Worm (Caenorhabditis elegans) whole organism, L1 larva: Measurements from ENCODE around the gene fbxa-63.
A peak's percentile ranks its signal among the peaks of the same experiment; 100 is the strongest.
"Not testable (repeated sequence)": the region's sequence is repeated elsewhere in the genome, so short reads cannot be mapped to it uniquely, and the experiment has no call there.

Experiments
- C34B4.2 ChIP-seq: sonication (generic microtip); optimal IDR thresholded peaks from 2 replicates; lab custom pipeline; 2017; ENCODE audit warnings: mild to moderate bottlenecking, missing genetic modification characterization, missing compliant biosample characterization
- alr-1 ChIP-seq: fragments of 200-800 bp; sonication (Bioruptor generic); optimal IDR thresholded peaks from 2 replicates; lab custom pipeline; 2018; ENCODE audit warnings: borderline replicate concordance, mild to moderate bottlenecking, missing genetic modification characterization, missing compliant biosample characterization
- aly-2 ChIP-seq: fragments of 150-350 bp; optimal IDR thresholded peaks from 2 replicates; lab custom pipeline; 2014; ENCODE audit warnings: missing biosample characterization, missing genetic modification characterization
- ceh-63 ChIP-seq: fragments of 200-800 bp; sonication (Bioruptor generic); optimal IDR thresholded peaks from 2 replicates; lab custom pipeline; 2018; ENCODE audit warnings: mild to moderate bottlenecking, missing genetic modification characterization, missing compliant biosample characterization
- ceh-8 ChIP-seq: fragments of 200-800 bp; sonication (Bioruptor generic); optimal IDR thresholded peaks from 2 replicates; lab custom pipeline; 2018; ENCODE audit warnings: mild to moderate bottlenecking, missing genetic modification characterization, moderate library complexity, missing compliant biosample characterization
- ceh-82 ChIP-seq, 3 experiments: fragments of 150-350 bp in 1 of 3; sonication (generic microtip) in 2 of 3; optimal IDR thresholded peaks; 2 replicates each; lab custom pipeline; 2014 to 2017; ENCODE audit warnings: missing biosample characterization in 3 of 3, missing genetic modification characterization in 3 of 3
- ceh-88 ChIP-seq: fragments of 200-800 bp; sonication (Bioruptor generic); IDR thresholded peaks from 2 replicates; pipeline ENCODE4 v1.3.6; 2022; ENCODE audit warnings: missing genetic modification characterization, missing compliant biosample characterization
- ceh-90 ChIP-seq: sonication (generic microtip); optimal IDR thresholded peaks from 2 replicates; lab custom pipeline; 2016; ENCODE audit warnings: missing genetic modification characterization, missing compliant biosample characterization
- efl-3 ChIP-seq: fragments of 200-800 bp; sonication (Bioruptor generic); optimal IDR thresholded peaks from 2 replicates; lab custom pipeline; 2018; ENCODE audit warnings: mild to moderate bottlenecking, missing genetic modification characterization, missing compliant biosample characterization
- egl-13 ChIP-seq: sonication (generic microtip); optimal IDR thresholded peaks from 2 replicates; lab custom pipeline; 2016; ENCODE audit warnings: missing genotype, missing genetic modification reagents, missing genetic modification characterization, missing compliant biosample characterization
- egl-27 ChIP-seq, 2 experiments: fragments of 150-350 bp in 1 of 2; sonication (generic microtip); optimal IDR thresholded peaks; 3 replicates each; lab custom pipeline; 2017 to 2018; ENCODE audit warnings: missing biosample characterization in 2 of 2, missing genetic modification characterization in 2 of 2, missing genetic modification reagents in 2 of 2
- elt-2 ChIP-seq: sonication (generic microtip); optimal IDR thresholded peaks from 2 replicates; lab custom pipeline; 2016; ENCODE audit warnings: missing genetic modification characterization, mild to moderate bottlenecking, inconsistent platforms, missing compliant biosample characterization, missing genetic modification reagents
- elt-3 ChIP-seq, 6 experiments: fragments of 150-350 bp in 1 of 6; sonication (generic microtip); optimal IDR thresholded peaks; 2 replicates each; lab custom pipeline; 2017 to 2018; ENCODE audit warnings: missing biosample characterization in 6 of 6, missing genetic modification characterization in 6 of 6, inconsistent platforms in 1 of 6
- fkh-8 ChIP-seq: sonication (generic microtip); optimal IDR thresholded peaks from 2 replicates; lab custom pipeline; 2016; ENCODE audit warnings: mild to moderate bottlenecking, missing genetic modification characterization, missing compliant biosample characterization
- hlh-4 ChIP-seq: sonication (generic microtip); optimal IDR thresholded peaks from 2 replicates; lab custom pipeline; 2016; ENCODE audit warnings: mild to moderate bottlenecking, missing genetic modification characterization, missing compliant biosample characterization
- hpl-2 ChIP-seq: fragments of 150-350 bp; optimal IDR thresholded peaks from 2 replicates; lab custom pipeline; 2014; ENCODE audit warnings: missing biosample characterization, missing genetic modification reagents, missing genetic modification characterization
- irx-1 ChIP-seq: sonication (generic microtip); optimal IDR thresholded peaks from 2 replicates; lab custom pipeline; 2016; ENCODE audit warnings: missing genetic modification characterization, missing compliant biosample characterization
- lin-15B ChIP-seq: fragments of 150-350 bp; sonication (generic microtip); optimal IDR thresholded peaks from 3 replicates; lab custom pipeline; 2014; ENCODE audit warnings: missing biosample characterization, missing genetic modification characterization
- lin-35 ChIP-seq, 2 experiments: fragments of 150-350 bp; optimal IDR thresholded peaks; 2 replicates each; lab custom pipeline; 2014; ENCODE audit warnings: missing biosample characterization in 2 of 2, missing genetic modification characterization in 2 of 2, missing genetic modification reagents in 2 of 2
- lir-3 ChIP-seq: sonication (generic microtip); optimal IDR thresholded peaks from 2 replicates; lab custom pipeline; 2016; ENCODE audit warnings: mild to moderate bottlenecking, missing genetic modification characterization, moderate library complexity, missing compliant biosample characterization; ENCODE audit not compliant: poor library complexity
- mab-9 ChIP-seq: fragments of 200-800 bp; sonication (Bioruptor generic); IDR thresholded peaks from 2 replicates; pipeline ENCODE4 v1.3.6; 2022; ENCODE audit warnings: missing genetic modification reagents, missing genetic modification characterization, missing compliant biosample characterization
- nhr-11 ChIP-seq: fragments of 150-350 bp; optimal IDR thresholded peaks from 2 replicates; lab custom pipeline; 2014; ENCODE audit warnings: missing biosample characterization, missing genetic modification characterization
- nhr-237 ChIP-seq: fragments of 150-350 bp; optimal IDR thresholded peaks from 2 replicates; lab custom pipeline; 2014; ENCODE audit warnings: missing biosample characterization, missing genetic modification characterization
- nhr-76 ChIP-seq: sonication (generic microtip); optimal IDR thresholded peaks from 2 replicates; lab custom pipeline; 2017; ENCODE audit warnings: missing biosample characterization, missing genetic modification characterization
- nhr-84 ChIP-seq: sonication (generic microtip); optimal IDR thresholded peaks from 2 replicates; lab custom pipeline; 2017; ENCODE audit warnings: missing biosample characterization, missing genetic modification characterization
- nhr-90 ChIP-seq: sonication (generic microtip); optimal IDR thresholded peaks from 2 replicates; lab custom pipeline; 2016; ENCODE audit warnings: mild to moderate bottlenecking, missing genetic modification characterization, missing compliant biosample characterization; ENCODE audit not compliant: poor library complexity
- pag-3 ChIP-seq: sonication (generic microtip); optimal IDR thresholded peaks from 2 replicates; lab custom pipeline; 2017; ENCODE audit warnings: missing genetic modification characterization, mild to moderate bottlenecking, missing compliant biosample characterization, antibody characterized with exemption, borderline replicate concordance; ENCODE audit not compliant: insufficient read depth
- skn-1 ChIP-seq: fragments of 150-350 bp; optimal IDR thresholded peaks from 2 replicates; lab custom pipeline; 2014; ENCODE audit warnings: missing biosample characterization, missing genetic modification characterization
- snu-23 ChIP-seq: sonication (generic microtip); optimal IDR thresholded peaks from 2 replicates; lab custom pipeline; 2016; ENCODE audit warnings: missing genetic modification characterization, missing compliant biosample characterization
- sox-4 ChIP-seq: sonication (generic microtip); optimal IDR thresholded peaks from 2 replicates; lab custom pipeline; 2016; ENCODE audit warnings: missing genetic modification characterization, missing compliant biosample characterization
- sptf-1 ChIP-seq: fragments of 150-350 bp; optimal IDR thresholded peaks from 2 replicates; lab custom pipeline; 2014; ENCODE audit warnings: missing biosample characterization, missing genetic modification characterization
- sup-37 ChIP-seq: fragments of 200-800 bp; sonication (Bioruptor generic); optimal IDR thresholded peaks from 2 replicates; lab custom pipeline; 2018; ENCODE audit warnings: mild to moderate bottlenecking, missing genetic modification characterization, missing compliant biosample characterization
- swsn-7 ChIP-seq: sonication (generic microtip); optimal IDR thresholded peaks from 2 replicates; lab custom pipeline; 2016; ENCODE audit warnings: missing genetic modification characterization, missing compliant biosample characterization
- unc-130 ChIP-seq: fragments of 150-350 bp; optimal IDR thresholded peaks from 2 replicates; lab custom pipeline; 2017; ENCODE audit warnings: missing biosample characterization, missing genetic modification characterization, inconsistent platforms
- unc-62 ChIP-seq: fragments of 150-350 bp; optimal IDR thresholded peaks from 2 replicates; lab custom pipeline; 2014; ENCODE audit warnings: missing biosample characterization, missing genetic modification reagents, missing genetic modification characterization
- unc-86 ChIP-seq: sonication (generic microtip); optimal IDR thresholded peaks from 2 replicates; lab custom pipeline; 2016; ENCODE audit warnings: missing genetic modification characterization, missing compliant biosample characterization
- xbp-1 ChIP-seq: sonication (generic microtip); optimal IDR thresholded peaks from 2 replicates; lab custom pipeline; 2016; ENCODE audit warnings: missing genetic modification characterization, missing compliant biosample characterization
- zip-4 ChIP-seq: fragments of 200-800 bp; sonication (Bioruptor generic); optimal IDR thresholded peaks from 2 replicates; lab custom pipeline; 2018; ENCODE audit warnings: mild to moderate bottlenecking, missing genetic modification characterization, moderate library complexity, missing compliant biosample characterization
- ztf-4 ChIP-seq: fragments of 150-350 bp; optimal IDR thresholded peaks from 2 replicates; lab custom pipeline; 2014; ENCODE audit warnings: missing biosample characterization, missing genetic modification characterization

Gene fbxa-63

ce11 chrIII:1249111-1249583 is 5.8 kb downstream of the fbxa-63 start, which contains the start of the genes fbxa-76 and fbxa-77 (continued):
- TF ChIP-seq swsn-7 (tag; lab: Kevin White, UChicago) (no peak), ceh-90 (no peak), lir-3 (tag; lab: Kevin White, UChicago) (no peak), ceh-82 (tag; optimal IDR thresholded peaks at IDR 0.05; lab: Kevin White, UChicago) (no peak), ztf-4 (tag; lab: Kevin White, UChicago) (no peak), snu-23 (GFP tag; lab: Kevin White, UChicago) (peak; percentile 50), elt-2 (tag; lab: Kevin White, UChicago) (peak; percentile 5), nhr-84 (tag; lab: Kevin White, UChicago) (no peak), zip-4 (GFP tag; lab: Kevin White, UChicago) (no peak), sox-4 (no peak), unc-62 (GFP tag; lab: Kevin White, UChicago) (no peak), alr-1 (tag; lab: Kevin White, UChicago) (no peak), nhr-237 (tag; lab: Kevin White, UChicago) (no peak), fkh-8 (tag; lab: Kevin White, UChicago) (no peak), aly-2 (tag; lab: Kevin White, UChicago) (no peak), efl-3 (GFP tag; lab: Kevin White, UChicago) (no peak), nhr-90 (no peak), sup-37 (GFP tag; lab: Kevin White, UChicago) (no peak), xbp-1 (tag; lab: Kevin White, UChicago) (no peak), nhr-11 (tag; lab: Kevin White, UChicago) (no peak), unc-130 (tag; lab: Kevin White, UChicago) (no peak), ceh-63 (GFP tag; lab: Kevin White, UChicago) (no peak), elt-3 (tag; optimal IDR thresholded peaks at IDR 0.05; lab: Kevin White, UChicago) (no peak), irx-1 (tag; lab: Kevin White, UChicago) (no peak), pag-3 (no peak), unc-86 (no peak), lin-15B (no peak), hpl-2 (GFP tag; lab: Kevin White, UChicago) (no peak), mab-9 (GFP tag; lab: Robert Waterston, UW) (no peak), ceh-88 (GFP tag; lab: Robert Waterston, UW) (no peak), ceh-8 (GFP tag; lab: Kevin White, UChicago) (no peak), skn-1 (tag; lab: Kevin White, UChicago) (peak; percentile 43), lin-35 (GFP tag; optimal IDR thresholded peaks at IDR 0.05; lab: Kevin White, UChicago) (peak; percentile 41 to 65)

- not testable (repeated sequence) for TF ChIP-seq fkh-8 (tag; lab: Kevin White, UChicago); pag-3; sptf-1 (tag; lab: Kevin White, UChicago)
- TF ChIP-seq, all 84 proteins: peak for 0; not testable (repeated sequence) for 84
Observed at ce11 chrIII:1256519-1256918, 13.2 kb downstream of the fbxa-63 start, which contains the start of gene fbxa-208. Gene fbxa-208, plus strand, starts transcription at chrIII:1256819.

- TF ChIP-seq egl-13 (tag; lab: Kevin White, UChicago); hpl-2 (GFP tag; lab: Kevin White, UChicago); C34B4.2 (tag; lab: Kevin White, UChicago): not testable (repeated sequence)
Observed at ce11 chrIII:1258358-1258757, 15.1 kb downstream of the fbxa-63 start, which contains the start of gene fbxa-78. Gene fbxa-78, minus strand, starts transcription at chrIII:1258458.

- TF ChIP-seq nhr-76 (tag; lab: Kevin White, UChicago); egl-27 (tag; optimal IDR thresholded peaks at IDR 0.05; lab: Kevin White, UChicago); hlh-4 (tag; lab: Kevin White, UChicago): not testable (repeated sequence)
Observed at ce11 chrIII:1263692-1264091, 20.4 kb downstream of the fbxa-63 start, which contains the start of gene srz-9. Gene srz-9, plus strand, starts transcription at chrIII:1263992.
